Worm (Caenorhabditis elegans) whole organism, L1 larva: ENCODE data around the gene F26G5.1.

Experiments
- F16B12.6 ChIP-seq: fragments of 150-350 bp; optimal IDR thresholded peaks from 2 replicates; lab custom pipeline; 2014; ENCODE audit warnings: missing biosample characterization, missing genetic modification characterization
- Y116A8C.19 ChIP-seq: sonication (generic microtip); optimal IDR thresholded peaks from 2 replicates; lab custom pipeline; 2016; ENCODE audit warnings: missing compliant biosample characterization, missing genetic modification characterization, borderline replicate concordance
- aha-1 ChIP-seq: fragments of 150-350 bp; optimal IDR thresholded peaks from 2 replicates; lab custom pipeline; 2014; ENCODE audit warnings: missing biosample characterization, missing genetic modification characterization
- alr-1 ChIP-seq: fragments of 200-800 bp; sonication (Bioruptor generic); optimal IDR thresholded peaks from 2 replicates; lab custom pipeline; 2018; ENCODE audit warnings: borderline replicate concordance, mild to moderate bottlenecking, missing genetic modification characterization, missing compliant biosample characterization
- ama-1 ChIP-seq: fragments of 150-350 bp; optimal IDR thresholded peaks from 2 replicates; lab custom pipeline; 2014
- blmp-1 ChIP-seq: fragments of 150-350 bp; optimal IDR thresholded peaks from 2 replicates; lab custom pipeline; 2014; ENCODE audit warnings: missing biosample characterization, missing genetic modification characterization
- ceh-90 ChIP-seq: sonication (generic microtip); optimal IDR thresholded peaks from 2 replicates; lab custom pipeline; 2016; ENCODE audit warnings: missing genetic modification characterization, missing compliant biosample characterization
- ces-1 ChIP-seq: fragments of 150-350 bp; optimal IDR thresholded peaks from 2 replicates; lab custom pipeline; 2014; ENCODE audit warnings: missing biosample characterization, missing genetic modification reagents, missing genetic modification characterization
- efl-1 ChIP-seq, 4 experiments: fragments of 150-350 bp; optimal IDR thresholded peaks in 3 of 4; peaks in 1 of 4; 1 replicate in 1 of 4; 2 replicates in 3 of 4; lab custom pipeline; 2014; ENCODE audit warnings: missing biosample characterization in 2 of 4, missing genetic modification characterization in 2 of 4, missing genetic modification reagents in 2 of 4
- efl-3 ChIP-seq: fragments of 200-800 bp; sonication (Bioruptor generic); optimal IDR thresholded peaks from 2 replicates; lab custom pipeline; 2018; ENCODE audit warnings: mild to moderate bottlenecking, missing genetic modification characterization, missing compliant biosample characterization
- egl-13 ChIP-seq: sonication (generic microtip); optimal IDR thresholded peaks from 2 replicates; lab custom pipeline; 2016; ENCODE audit warnings: missing genotype, missing genetic modification reagents, missing genetic modification characterization, missing compliant biosample characterization
- egl-27 ChIP-seq, 2 experiments: fragments of 150-350 bp in 1 of 2; sonication (generic microtip); optimal IDR thresholded peaks; 3 replicates each; lab custom pipeline; 2017 to 2018; ENCODE audit warnings: missing biosample characterization in 2 of 2, missing genetic modification characterization in 2 of 2, missing genetic modification reagents in 2 of 2
- elt-2 ChIP-seq: sonication (generic microtip); optimal IDR thresholded peaks from 2 replicates; lab custom pipeline; 2016; ENCODE audit warnings: missing genetic modification characterization, mild to moderate bottlenecking, inconsistent platforms, missing compliant biosample characterization, missing genetic modification reagents
- elt-3 ChIP-seq, 6 experiments: fragments of 150-350 bp in 1 of 6; sonication (generic microtip); optimal IDR thresholded peaks; 2 replicates each; lab custom pipeline; 2017 to 2018; ENCODE audit warnings: missing biosample characterization in 6 of 6, missing genetic modification characterization in 6 of 6, inconsistent platforms in 1 of 6
- fkh-10 ChIP-seq: sonication (generic microtip); optimal IDR thresholded peaks from 2 replicates; lab custom pipeline; 2017; ENCODE audit warnings: missing biosample characterization, missing genetic modification reagents, missing genetic modification characterization
- fkh-4 ChIP-seq: sonication (generic microtip); optimal IDR thresholded peaks from 2 replicates; lab custom pipeline; 2016; ENCODE audit warnings: missing compliant biosample characterization, missing genetic modification characterization, borderline replicate concordance
- fkh-8 ChIP-seq: sonication (generic microtip); optimal IDR thresholded peaks from 2 replicates; lab custom pipeline; 2016; ENCODE audit warnings: mild to moderate bottlenecking, missing genetic modification characterization, missing compliant biosample characterization
- hlh-17 ChIP-seq: fragments of 200-800 bp; sonication (Bioruptor generic); optimal IDR thresholded peaks from 2 replicates; lab custom pipeline; 2018; ENCODE audit warnings: missing genetic modification characterization, mild to moderate bottlenecking, missing compliant biosample characterization, moderate library complexity, borderline replicate concordance
- hlh-4 ChIP-seq: sonication (generic microtip); optimal IDR thresholded peaks from 2 replicates; lab custom pipeline; 2016; ENCODE audit warnings: mild to moderate bottlenecking, missing genetic modification characterization, missing compliant biosample characterization
- hpl-2 ChIP-seq: fragments of 150-350 bp; optimal IDR thresholded peaks from 2 replicates; lab custom pipeline; 2014; ENCODE audit warnings: missing biosample characterization, missing genetic modification reagents, missing genetic modification characterization
- irx-1 ChIP-seq: sonication (generic microtip); optimal IDR thresholded peaks from 2 replicates; lab custom pipeline; 2016; ENCODE audit warnings: missing genetic modification characterization, missing compliant biosample characterization
- lin-15B ChIP-seq: fragments of 150-350 bp; sonication (generic microtip); optimal IDR thresholded peaks from 3 replicates; lab custom pipeline; 2014; ENCODE audit warnings: missing biosample characterization, missing genetic modification characterization
- mab-9 ChIP-seq: fragments of 200-800 bp; sonication (Bioruptor generic); IDR thresholded peaks from 2 replicates; pipeline ENCODE4 v1.3.6; 2022; ENCODE audit warnings: missing genetic modification reagents, missing genetic modification characterization, missing compliant biosample characterization
- mdl-1 ChIP-seq, 2 experiments: fragments of 150-350 bp; optimal IDR thresholded peaks; 2 replicates each; lab custom pipeline; 2014 to 2017; ENCODE audit warnings: missing biosample characterization in 2 of 2, missing genetic modification characterization in 2 of 2, inconsistent platforms in 1 of 2
- nhr-12 ChIP-seq: sonication (generic microtip); optimal IDR thresholded peaks from 2 replicates; lab custom pipeline; 2017; ENCODE audit warnings: missing biosample characterization, missing genetic modification characterization
- nhr-19 ChIP-seq: fragments of 200-800 bp; sonication (Bioruptor generic); conservative IDR thresholded peaks from 2 replicates; pipeline ENCODE4 v1.3.6; 2022; ENCODE audit warnings: missing genetic modification characterization, missing compliant biosample characterization
- nhr-20 ChIP-seq: sonication (generic microtip); optimal IDR thresholded peaks from 2 replicates; lab custom pipeline; 2016; ENCODE audit warnings: mild to moderate bottlenecking, missing genetic modification characterization, missing compliant biosample characterization
- nhr-28 ChIP-seq: fragments of 150-350 bp; optimal IDR thresholded peaks from 2 replicates; lab custom pipeline; 2014; ENCODE audit warnings: missing biosample characterization, missing genetic modification characterization
- nhr-47 ChIP-seq: sonication (generic microtip); optimal IDR thresholded peaks from 2 replicates; lab custom pipeline; 2016; ENCODE audit warnings: mild to moderate bottlenecking, missing genetic modification characterization, moderate library complexity, missing compliant biosample characterization
- nhr-76 ChIP-seq: sonication (generic microtip); optimal IDR thresholded peaks from 2 replicates; lab custom pipeline; 2017; ENCODE audit warnings: missing biosample characterization, missing genetic modification characterization
- nhr-85 ChIP-seq: sonication (generic microtip); peaks from one replicate; lab custom pipeline; 2016; ENCODE audit warnings: missing genetic modification characterization, inconsistent platforms, missing compliant biosample characterization
- nhr-90 ChIP-seq: sonication (generic microtip); optimal IDR thresholded peaks from 2 replicates; lab custom pipeline; 2016; ENCODE audit warnings: mild to moderate bottlenecking, missing genetic modification characterization, missing compliant biosample characterization; ENCODE audit not compliant: poor library complexity
- rnt-1 ChIP-seq: sonication (generic microtip); optimal IDR thresholded peaks from 2 replicates; lab custom pipeline; 2016; ENCODE audit warnings: mild to moderate bottlenecking, missing genetic modification characterization, moderate library complexity, missing compliant biosample characterization
- sox-4 ChIP-seq: sonication (generic microtip); optimal IDR thresholded peaks from 2 replicates; lab custom pipeline; 2016; ENCODE audit warnings: missing genetic modification characterization, missing compliant biosample characterization
- tlp-1 ChIP-seq: fragments of 150-350 bp; optimal IDR thresholded peaks from 2 replicates; lab custom pipeline; 2014; ENCODE audit warnings: missing biosample characterization, missing genetic modification characterization
- unc-30 ChIP-seq: sonication (generic microtip); optimal IDR thresholded peaks from 2 replicates; lab custom pipeline; 2017; ENCODE audit warnings: missing biosample characterization, missing genetic modification characterization
- zip-4 ChIP-seq: fragments of 200-800 bp; sonication (Bioruptor generic); optimal IDR thresholded peaks from 2 replicates; lab custom pipeline; 2018; ENCODE audit warnings: mild to moderate bottlenecking, missing genetic modification characterization, moderate library complexity, missing compliant biosample characterization

Gene F26G5.1

ce11 chrV:4983091-4983490 is 7.8 kb downstream of the F26G5.1 start, which contains the start of gene srsx-13:
srsx-13 (minus strand) TSS chrV:4983191.
- TF ChIP-seq nhr-76 (tag; lab: Kevin White, UChicago) = no peak
- no peak for TF ChIP-seq ceh-90 (tag; lab: Kevin White, UChicago)
- TF ChIP-seq blmp-1 (tag; lab: Kevin White, UChicago) = no peak
- TF ChIP-seq egl-13 = no peak
- no peak for TF ChIP-seq irx-1
- TF ChIP-seq F16B12.6 (tag; lab: Kevin White, UChicago) = no peak
- no peak for TF ChIP-seq fkh-4 (tag; lab: Kevin White, UChicago)
- TF ChIP-seq aha-1 (tag; lab: Kevin White, UChicago) = no peak
- TF ChIP-seq rnt-1 (tag; lab: Kevin White, UChicago) = no peak
- TF ChIP-seq, all 84 proteins: peak for 0

ce11 chrV:4987097-4987496 is 11.8 kb downstream of the F26G5.1 start, which contains the start of gene ncx-8:
ncx-8 (minus strand) TSS chrV:4987197.
- TF ChIP-seq tlp-1 (tag; lab: Kevin White, UChicago) (no peak), nhr-12 (tag; lab: Kevin White, UChicago) (no peak), efl-1 (optimal IDR thresholded peaks at IDR 0.05; lab: Kevin White, UChicago) (no peak), efl-1 (GFP tag; optimal IDR thresholded peaks at IDR 0.05 in 1 of 2; lab: Kevin White, UChicago) (peak in 1 of 2 experiments; percentile 60)

ce11 chrV:4995155-4995554 is 19.9 kb downstream of the F26G5.1 start, which contains the start of gene ncx-9:
ncx-9 (minus strand) TSS chrV:4995255.
- TF ChIP-seq fkh-8 (tag; lab: Kevin White, UChicago) = no peak
- no peak for TF ChIP-seq hpl-2
- no peak for TF ChIP-seq ceh-90 (tag; lab: Kevin White, UChicago)
- no peak for TF ChIP-seq ces-1 (GFP tag; lab: Kevin White, UChicago)
- no peak for TF ChIP-seq nhr-19 (GFP tag; lab: Robert Waterston, UW)
- no peak for TF ChIP-seq hlh-4 (tag; lab: Kevin White, UChicago)
- no peak for TF ChIP-seq irx-1
- no peak for TF ChIP-seq rnt-1 (tag; lab: Kevin White, UChicago)
- TF ChIP-seq egl-13 = no peak
- no peak for TF ChIP-seq elt-3 (tag; optimal IDR thresholded peaks at IDR 0.05; lab: Kevin White, UChicago)
- TF ChIP-seq ama-1 (lab: Kevin White, UChicago) = no peak
- no peak for TF ChIP-seq nhr-90
- TF ChIP-seq egl-27 (tag; optimal IDR thresholded peaks at IDR 0.05; lab: Kevin White, UChicago) = no peak
- no peak for TF ChIP-seq zip-4

ce11 chrV:5000406-5000805 is 25.1 kb downstream of the F26G5.1 start, which contains the start of gene ugt-7:
ugt-7 (minus strand) TSS chrV:5000566.
- TF ChIP-seq hlh-17 (GFP tag; lab: Kevin White, UChicago) = no peak
- peak; percentile 48 for TF ChIP-seq elt-2
- TF ChIP-seq nhr-47 = no peak
- no peak for TF ChIP-seq sox-4 (tag; lab: Kevin White, UChicago)
- TF ChIP-seq, all 84 proteins: peak for 1

ce11 chrV:5001386-5001785 is 26.1 kb downstream of the F26G5.1 start, which contains the start of gene srr-8:
srr-8 (plus strand) TSS chrV:5001686.
- TF ChIP-seq unc-30 (tag; lab: Kevin White, UChicago) = no peak
- TF ChIP-seq fkh-10 = no peak
- no peak for TF ChIP-seq lin-15B (tag; lab: Kevin White, UChicago)
- TF ChIP-seq alr-1 (tag; lab: Kevin White, UChicago) = no peak
- no peak for TF ChIP-seq nhr-28 (tag; lab: Kevin White, UChicago)
- no peak for TF ChIP-seq egl-13
- TF ChIP-seq efl-3 (GFP tag; lab: Kevin White, UChicago) = no peak
- no peak for TF ChIP-seq nhr-20 (tag; lab: Kevin White, UChicago)
- TF ChIP-seq mab-9 = no peak
- TF ChIP-seq elt-2 = no peak
- TF ChIP-seq Y116A8C.19 (tag; lab: Kevin White, UChicago) = no peak
- TF ChIP-seq mdl-1 (tag; optimal IDR thresholded peaks at IDR 0.05; lab: Kevin White, UChicago) = no peak
- TF ChIP-seq nhr-85 (tag; lab: Kevin White, UChicago) = no peak
- TF ChIP-seq, all 84 proteins: peak for 0
